Worm (Caenorhabditis elegans): ENCODE measurements around the gene F53B7.4.

The F53B7.4 gene

ce11 chrV:11042538-11042937, 40.2 kb upstream of the F53B7.4 start, which contains the start of gene C45B11.2:
TSS of gene C45B11.2 (plus strand) at chrV:11042710.
- TF ChIP-seq ztf-11 (tag; optimal IDR thresholded peaks at IDR 0.05): no peak
- no peak for TF ChIP-seq nhr-28 (tag; optimal IDR thresholded peaks at IDR 0.05)
- TF ChIP-seq unc-62 (GFP tag; optimal IDR thresholded peaks at IDR 0.05): no peak
- TF ChIP-seq mls-2 (tag; optimal IDR thresholded peaks at IDR 0.05): no peak
- TF ChIP-seq hlh-1 (tag; optimal IDR thresholded peaks at IDR 0.05): no peak
- no peak for TF ChIP-seq nhr-76 (tag; optimal IDR thresholded peaks at IDR 0.05)
- no peak for TF ChIP-seq pha-4 (tag; optimal IDR thresholded peaks at IDR 0.05)
- TF ChIP-seq unc-39 (tag; optimal IDR thresholded peaks at IDR 0.05): no peak

- TF ChIP-seq sptf-1 (tag; optimal IDR thresholded peaks at IDR 0.05) (no peak), elt-3 (tag; optimal IDR thresholded peaks at IDR 0.05) (no peak), mls-2 (tag; optimal IDR thresholded peaks at IDR 0.05) (no peak), ceh-43 (GFP tag; optimal IDR thresholded peaks at IDR 0.05) (no peak), ztf-11 (tag; optimal IDR thresholded peaks at IDR 0.05) (no peak), blmp-1 (tag; optimal IDR thresholded peaks at IDR 0.05) (no peak), lin-32 (GFP tag; optimal IDR thresholded peaks at IDR 0.05) (no peak), snpc-4 (tag; optimal IDR thresholded peaks at IDR 0.05) (no peak), lsy-2 (tag; optimal IDR thresholded peaks at IDR 0.05) (no peak), unc-39 (tag; optimal IDR thresholded peaks at IDR 0.05) (no peak), pha-4 (tag; optimal IDR thresholded peaks at IDR 0.05) (no peak), sem-2 (GFP tag; optimal IDR thresholded peaks at IDR 0.05) (no peak), unc-62 (GFP tag; optimal IDR thresholded peaks at IDR 0.05) (no peak), drap-1 (GFP tag; optimal IDR thresholded peaks at IDR 0.05) (no peak), nhr-76 (tag; optimal IDR thresholded peaks at IDR 0.05) (no peak), mep-1 (tag; optimal IDR thresholded peaks at IDR 0.05) (no peak), tbx-8 (GFP tag; optimal IDR thresholded peaks at IDR 0.05) (no peak)
Observed at ce11 chrV:11041499-11041898, 39.2 kb upstream of the F53B7.4 start, which contains the start of gene C45B11.5. TSS of gene C45B11.5 (plus strand) at chrV:11041799.

ce11 chrV:11040473-11040872, 38.1 kb upstream of the F53B7.4 start, which contains the start of gene C45B11.8:
TSS of gene C45B11.8 (plus strand) at chrV:11040773.
- TF ChIP-seq ceh-43 (GFP tag; optimal IDR thresholded peaks at IDR 0.05): no peak
- TF ChIP-seq unc-39 (tag; optimal IDR thresholded peaks at IDR 0.05): no peak
- no peak for TF ChIP-seq elt-1 (tag; optimal IDR thresholded peaks at IDR 0.05; ENCODE audit: borderline replicate concordance, insufficient read depth)
- TF ChIP-seq cnd-1 (tag; optimal IDR thresholded peaks at IDR 0.05): no peak
- TF ChIP-seq ham-2 (GFP tag; optimal IDR thresholded peaks at IDR 0.05): no peak
- no peak for TF ChIP-seq ces-1 (GFP tag; optimal IDR thresholded peaks at IDR 0.05)
- TF ChIP-seq lin-13 (tag; optimal IDR thresholded peaks at IDR 0.05): no peak
- no peak for TF ChIP-seq ceh-83 (GFP tag; optimal IDR thresholded peaks at IDR 0.05)
- no peak for TF ChIP-seq mls-2 (tag; optimal IDR thresholded peaks at IDR 0.05)
- TF ChIP-seq lin-32 (GFP tag; optimal IDR thresholded peaks at IDR 0.05): no peak
- TF ChIP-seq unc-120 (tag; optimal IDR thresholded peaks at IDR 0.05; ENCODE audit: poor library complexity, severe bottlenecking): no peak
- no peak for TF ChIP-seq flh-1 (GFP tag; optimal IDR thresholded peaks at IDR 0.05)
- no peak for TF ChIP-seq nhr-12 (tag; optimal IDR thresholded peaks at IDR 0.05)
- TF ChIP-seq ceh-39 (tag; optimal IDR thresholded peaks at IDR 0.05): no peak
- TF ChIP-seq unc-62 (GFP tag; optimal IDR thresholded peaks at IDR 0.05): no peak
- no peak for TF ChIP-seq lsy-2 (tag; optimal IDR thresholded peaks at IDR 0.05)
- no peak for TF ChIP-seq pha-4 (tag; optimal IDR thresholded peaks at IDR 0.05)
- TF ChIP-seq zip-8 (tag; optimal IDR thresholded peaks at IDR 0.05): no peak
- TF ChIP-seq snpc-4 (tag; optimal IDR thresholded peaks at IDR 0.05): no peak

ce11 chrV:11040020-11040419, 37.7 kb upstream of the F53B7.4 start, which contains the start of gene C45B11.9:
TSS of gene C45B11.9 (plus strand) at chrV:11040320.
- no peak for TF ChIP-seq nhr-28 (tag; optimal IDR thresholded peaks at IDR 0.05)
- TF ChIP-seq ceh-43 (GFP tag; optimal IDR thresholded peaks at IDR 0.05): no peak
- no peak for TF ChIP-seq nhr-12 (tag; optimal IDR thresholded peaks at IDR 0.05)
- no peak for TF ChIP-seq drap-1 (GFP tag; optimal IDR thresholded peaks at IDR 0.05)
- no peak for TF ChIP-seq mls-2 (tag; optimal IDR thresholded peaks at IDR 0.05)
- no peak for TF ChIP-seq nhr-76 (tag; optimal IDR thresholded peaks at IDR 0.05)
- TF ChIP-seq pha-4 (tag; optimal IDR thresholded peaks at IDR 0.05): no peak
- TF ChIP-seq hlh-1 (tag; optimal IDR thresholded peaks at IDR 0.05): no peak
- no peak for TF ChIP-seq bed-3 (GFP tag; optimal IDR thresholded peaks at IDR 0.05)
- TF ChIP-seq unc-39 (tag; optimal IDR thresholded peaks at IDR 0.05): no peak
- TF ChIP-seq lin-13 (tag; optimal IDR thresholded peaks at IDR 0.05): no peak
- no peak for TF ChIP-seq mep-1 (tag; optimal IDR thresholded peaks at IDR 0.05)
- no peak for TF ChIP-seq sptf-1 (tag; optimal IDR thresholded peaks at IDR 0.05)
- TF ChIP-seq mab-5 (tag; optimal IDR thresholded peaks at IDR 0.05): no peak
- TF ChIP-seq ces-1 (GFP tag; optimal IDR thresholded peaks at IDR 0.05): no peak
